Worm (Caenorhabditis elegans): Measurements from ENCODE around the gene C29E4.13.

ce11 chrIII:7972061-7972460, 43.5 kb upstream of the C29E4.13 start, which contains the start of gene F54H12.5:
- TF ChIP-seq hpl-2 (GFP tag; optimal IDR thresholded peaks at IDR 0.05) (no peak), unc-130 (tag; optimal IDR thresholded peaks at IDR 0.05) (no peak), nhr-90 (tag; optimal IDR thresholded peaks at IDR 0.05; ENCODE audit: poor library complexity) (no peak), fkh-10 (GFP tag; optimal IDR thresholded peaks at IDR 0.05) (no peak), pqm-1 (tag; optimal IDR thresholded peaks at IDR 0.05) (no peak), mdl-1 (tag; optimal IDR thresholded peaks at IDR 0.05) (no peak), unc-30 (tag; optimal IDR thresholded peaks at IDR 0.05) (no peak), unc-86 (tag; optimal IDR thresholded peaks at IDR 0.05) (no peak), mef-2 (tag; optimal IDR thresholded peaks at IDR 0.05) (no peak), lin-39 (tag; optimal IDR thresholded peaks at IDR 0.05) (no peak)
